Worm (Caenorhabditis elegans): ENCODE measurements around the gene W01C8.5.

The W01C8.5 gene

DNA sequence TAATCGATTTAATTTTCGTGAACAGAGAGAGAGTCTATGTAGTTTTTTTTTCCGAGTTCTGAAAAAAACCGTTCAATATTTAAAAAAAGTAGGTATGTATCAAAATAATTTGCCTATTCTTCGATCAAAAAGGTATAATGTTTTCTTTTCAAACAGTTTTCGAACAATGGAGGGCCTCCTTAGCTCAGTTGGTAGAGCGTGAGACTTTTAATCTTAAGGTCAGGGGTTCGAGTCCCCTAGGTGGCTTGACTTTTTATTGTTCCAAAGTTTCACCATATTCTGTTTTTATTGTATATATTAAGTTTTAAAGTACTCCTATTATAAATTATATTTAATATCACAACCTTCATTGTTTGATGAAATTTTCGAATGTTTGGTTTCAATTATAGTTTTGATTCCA is 16.4 kb upstream of the W01C8.5 start (continued):
- TF ChIP-seq sptf-2 (GFP tag; optimal IDR thresholded peaks at IDR 0.05): peak; percentile 93
- TF ChIP-seq xnd-1 (tag; optimal IDR thresholded peaks at IDR 0.05): no peak
- TF ChIP-seq nfya-1 (tag; optimal IDR thresholded peaks at IDR 0.05; ENCODE audit: borderline replicate concordance, insufficient read depth): no peak
- TF ChIP-seq F23B12.7 (tag; optimal IDR thresholded peaks at IDR 0.05; ENCODE audit: insufficient read depth): peak; percentile 65
- TF ChIP-seq madf-10 (tag; optimal IDR thresholded peaks at IDR 0.05): peak; percentile 66
- peak; percentile 48 for TF ChIP-seq repo-1 (tag; optimal IDR thresholded peaks at IDR 0.05)
- TF ChIP-seq somi-1 (GFP tag; optimal IDR thresholded peaks at IDR 0.05): no peak
- TF ChIP-seq ekl-4 (GFP tag; IDR thresholded peaks at IDR 0.05): peak; percentile 30; the same call in 1 of the 2 replicates
- TF ChIP-seq lsl-1 (GFP tag; optimal IDR thresholded peaks at IDR 0.05): peak; percentile 24
- TF ChIP-seq Y79H2A.3 (GFP tag; conservative IDR thresholded peaks at IDR 0.05): 0 out of 2 replicates have a peak, but pooled peaks have one; percentile 35
- no peak for TF ChIP-seq egl-18 (GFP tag; IDR thresholded peaks at IDR 0.05)
- TF ChIP-seq zim-3 (tag; optimal IDR thresholded peaks at IDR 0.05): no peak
- peak; percentile 8 for TF ChIP-seq atf-7 (tag; optimal IDR thresholded peaks at IDR 0.05)
- no peak for TF ChIP-seq F39B2.1 (GFP tag; IDR thresholded peaks at IDR 0.05)
- TF ChIP-seq hsf-1 (GFP tag; IDR thresholded peaks at IDR 0.05): no peak
- TF ChIP-seq let-607 (tag; optimal IDR thresholded peaks at IDR 0.05): peak; percentile 49 to 63
- peak; percentile 54; the same call in 1 of the 2 replicates for TF ChIP-seq Y53F4B.3 (GFP tag; IDR thresholded peaks at IDR 0.05)
- TF ChIP-seq aptf-2 (GFP tag; conservative IDR thresholded peaks at IDR 0.05): no peak
- peak; percentile 73 for TF ChIP-seq ZK185.1 (tag; optimal IDR thresholded peaks at IDR 0.05; ENCODE audit: poor library complexity, severe bottlenecking)
- no peak for TF ChIP-seq ztf-6 (GFP tag; IDR thresholded peaks at IDR 0.05)
- TF ChIP-seq ceh-58 (GFP tag; IDR thresholded peaks at IDR 0.05): 0 out of 2 replicates have a peak, but pooled peaks have one; percentile 67
- TF ChIP-seq ztf-25 (GFP tag; IDR thresholded peaks at IDR 0.05): peak; percentile 92
- TF ChIP-seq B0336.3 (GFP tag; IDR thresholded peaks at IDR 0.05): no peak
- TF ChIP-seq ceh-27 (GFP tag; optimal IDR thresholded peaks at IDR 0.05): no peak
- peak; percentile 17 for TF ChIP-seq tlf-1 (GFP tag; optimal IDR thresholded peaks at IDR 0.05)
- TF ChIP-seq mxl-1 (tag; optimal IDR thresholded peaks at IDR 0.05): peak; percentile 96
- TF ChIP-seq lin-54 (GFP tag; optimal IDR thresholded peaks at IDR 0.05): peak; percentile 44
- TF ChIP-seq F49E8.2 (tag; optimal IDR thresholded peaks at IDR 0.05; ENCODE audit: insufficient read depth): peak; percentile 15
- TF ChIP-seq attf-6 (GFP tag; IDR thresholded peaks at IDR 0.05): peak; percentile 78; the same call in 1 of the 2 replicates
- no peak for TF ChIP-seq pha-4 (tag; optimal IDR thresholded peaks at IDR 0.05)
- TF ChIP-seq snpc-4 (GFP tag; optimal IDR thresholded peaks at IDR 0.05): peak; percentile 81
- peak in 3 of 4 experiments; percentile 59 to 77 (median 76) for TF ChIP-seq snpc-4 (tag; optimal IDR thresholded peaks at IDR 0.05)
- TF ChIP-seq F33H1.4 (GFP tag; IDR thresholded peaks at IDR 0.05): no peak
- TF ChIP-seq mel-28 (tag; optimal IDR thresholded peaks at IDR 0.05; ENCODE audit: borderline replicate concordance): no peak
- no peak for TF ChIP-seq fkh-3 (tag; optimal IDR thresholded peaks at IDR 0.05)
- 0 out of 2 replicates have a peak, but pooled peaks have one; percentile 41 for TF ChIP-seq Y53G8AR.9 (GFP tag; conservative IDR thresholded peaks at IDR 0.05)
- 0 out of 2 replicates have a peak, but pooled peaks have one; percentile 18 for TF ChIP-seq aptf-3 (GFP tag; IDR thresholded peaks at IDR 0.05)
- TF ChIP-seq nhr-80 (tag; optimal IDR thresholded peaks at IDR 0.05): peak; percentile 19
- TF ChIP-seq ets-4 (GFP tag; optimal IDR thresholded peaks at IDR 0.05): no peak
- TF ChIP-seq tbp1 (GFP tag; optimal IDR thresholded peaks at IDR 0.05): peak; percentile 89
- peak; percentile 97 for TF ChIP-seq him-1 (tag; optimal IDR thresholded peaks at IDR 0.05)
- TF ChIP-seq F22D6.2 (tag; optimal IDR thresholded peaks at IDR 0.05): no peak
- no peak for TF ChIP-seq hlh-26 (GFP tag; conservative IDR thresholded peaks at IDR 0.05)
- no peak for TF ChIP-seq sea-2 (GFP tag; IDR thresholded peaks at IDR 0.05)
- TF ChIP-seq snpc-3.4 (tag; optimal IDR thresholded peaks at IDR 0.05): peak; percentile 78
- peak; percentile 54 to 88 for TF ChIP-seq rec-8 (tag; optimal IDR thresholded peaks at IDR 0.05)
- TF ChIP-seq mes-4 (tag; optimal IDR thresholded peaks at IDR 0.05): peak; percentile 71
- no peak for TF ChIP-seq attf-3 (GFP tag; conservative IDR thresholded peaks at IDR 0.05)
